Worm (Caenorhabditis elegans): ENCODE data around the gene Y2H9A.6.

Gene Y2H9A.6

DNA sequence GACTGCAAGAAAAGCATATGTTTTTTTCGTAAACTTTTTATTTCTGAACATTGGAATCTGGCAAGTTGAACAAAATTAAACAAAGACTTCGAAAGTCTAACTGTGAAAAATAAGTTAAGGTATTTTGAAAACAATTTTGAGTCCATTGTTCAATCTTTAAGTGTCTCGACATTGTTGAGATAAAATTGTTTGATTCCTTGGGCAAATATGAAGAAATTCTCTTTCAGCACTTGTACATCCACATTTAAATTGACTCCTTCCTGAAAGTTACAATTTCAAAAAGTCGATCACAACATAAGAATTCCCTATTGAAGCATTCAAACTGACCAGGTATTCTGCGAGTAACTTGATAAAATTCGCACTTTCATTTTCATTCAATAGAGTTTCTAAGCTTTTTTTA, 27.6 kb upstream of the Y2H9A.6 start:
- TF ChIP-seq nhr-77 (tag; optimal IDR thresholded peaks at IDR 0.05) = no peak
- no peak for TF ChIP-seq nhr-47 (tag; optimal IDR thresholded peaks at IDR 0.05)
- no peak for TF ChIP-seq C34B4.2 (tag; optimal IDR thresholded peaks at IDR 0.05)
- no peak for TF ChIP-seq ceh-90 (tag; optimal IDR thresholded peaks at IDR 0.05)
- TF ChIP-seq C16A3.4 (tag; optimal IDR thresholded peaks at IDR 0.05) = no peak
- TF ChIP-seq zip-4 (GFP tag; optimal IDR thresholded peaks at IDR 0.05) = no peak
- peak; percentile 17 for TF ChIP-seq ztf-4 (tag; optimal IDR thresholded peaks at IDR 0.05)

DNA sequence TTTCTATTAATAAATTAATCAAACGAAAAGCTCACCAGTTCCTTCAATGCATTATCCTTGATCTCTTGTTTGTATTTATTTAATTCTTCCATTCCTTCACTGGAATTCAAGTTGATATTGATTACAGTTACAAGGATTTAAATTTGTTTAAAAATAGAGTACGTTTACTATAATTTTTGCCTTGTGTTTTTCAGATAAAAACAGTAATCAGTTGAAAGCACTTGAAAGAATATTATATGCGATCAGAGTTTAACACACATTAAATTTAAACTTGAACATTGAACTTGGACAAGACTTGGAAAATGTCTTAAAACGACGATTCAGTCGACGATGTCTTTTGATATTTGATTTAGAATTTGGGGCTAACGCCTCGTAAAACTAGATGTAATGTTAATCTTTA, 26.1 kb upstream of the Y2H9A.6 start, which contains the start of gene F53F1.6:
Gene F53F1.6, minus strand, starts transcription at position 101 of the 400 bp plus-strand sequence.
- no peak for TF ChIP-seq xbp-1 (tag; optimal IDR thresholded peaks at IDR 0.05)
- TF ChIP-seq nhr-237 (tag; optimal IDR thresholded peaks at IDR 0.05) = no peak
- TF ChIP-seq ztf-4 (tag; optimal IDR thresholded peaks at IDR 0.05) = no peak
- TF ChIP-seq grh-1 (GFP tag; IDR thresholded peaks at IDR 0.05) = no peak
- TF ChIP-seq dsc-1 (tag; optimal IDR thresholded peaks at IDR 0.05) = no peak
- no peak for TF ChIP-seq unc-86 (tag; optimal IDR thresholded peaks at IDR 0.05)
- no peak for TF ChIP-seq rnt-1 (tag; optimal IDR thresholded peaks at IDR 0.05)
- no peak for TF ChIP-seq nhr-84 (tag; optimal IDR thresholded peaks at IDR 0.05)
- TF ChIP-seq hlh-4 (tag; optimal IDR thresholded peaks at IDR 0.05) = no peak
- TF ChIP-seq lin-39 (tag; optimal IDR thresholded peaks at IDR 0.05) = no peak
- no peak for TF ChIP-seq lir-3 (tag; optimal IDR thresholded peaks at IDR 0.05; ENCODE audit: poor library complexity)
- TF ChIP-seq C34B4.2 (tag; optimal IDR thresholded peaks at IDR 0.05) = no peak
- no peak for TF ChIP-seq snpc-4 (tag; optimal IDR thresholded peaks at IDR 0.05)
- TF ChIP-seq alr-1 (tag; optimal IDR thresholded peaks at IDR 0.05; ENCODE audit: borderline replicate concordance) = no peak
- no peak for TF ChIP-seq aly-2 (tag; optimal IDR thresholded peaks at IDR 0.05)
- TF ChIP-seq tlp-1 (tag; optimal IDR thresholded peaks at IDR 0.05) = no peak
- TF ChIP-seq Y116A8C.19 (tag; optimal IDR thresholded peaks at IDR 0.05; ENCODE audit: borderline replicate concordance) = no peak

DNA sequence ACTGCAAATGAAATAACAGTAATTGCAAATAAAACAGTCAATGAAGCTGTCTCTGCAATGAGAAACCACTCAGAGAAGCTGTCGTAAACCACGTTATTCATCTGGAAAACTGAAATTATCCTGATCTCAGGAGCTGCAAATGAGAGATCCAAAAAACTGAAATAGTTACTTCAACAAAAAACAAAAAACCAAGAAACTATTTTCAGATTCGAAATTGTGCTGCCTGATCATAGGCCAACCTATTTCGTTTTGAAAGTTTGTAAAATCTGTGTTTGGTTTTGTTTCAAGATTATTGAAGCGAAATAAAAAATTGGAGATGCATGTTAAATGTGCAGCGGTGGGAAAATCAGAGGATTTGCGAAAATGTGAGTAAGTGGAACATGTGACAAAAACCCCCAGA, 23.0 kb upstream of the Y2H9A.6 start, which contains the start of gene srv-8:
Gene srv-8, minus strand, starts transcription at position 101 of the 400 bp plus-strand sequence.
- TF ChIP-seq nhr-12 (tag; optimal IDR thresholded peaks at IDR 0.05) = no peak
- TF ChIP-seq fkh-8 (tag; optimal IDR thresholded peaks at IDR 0.05) = peak; percentile 45
- no peak for TF ChIP-seq C34B4.2 (tag; optimal IDR thresholded peaks at IDR 0.05)

DNA sequence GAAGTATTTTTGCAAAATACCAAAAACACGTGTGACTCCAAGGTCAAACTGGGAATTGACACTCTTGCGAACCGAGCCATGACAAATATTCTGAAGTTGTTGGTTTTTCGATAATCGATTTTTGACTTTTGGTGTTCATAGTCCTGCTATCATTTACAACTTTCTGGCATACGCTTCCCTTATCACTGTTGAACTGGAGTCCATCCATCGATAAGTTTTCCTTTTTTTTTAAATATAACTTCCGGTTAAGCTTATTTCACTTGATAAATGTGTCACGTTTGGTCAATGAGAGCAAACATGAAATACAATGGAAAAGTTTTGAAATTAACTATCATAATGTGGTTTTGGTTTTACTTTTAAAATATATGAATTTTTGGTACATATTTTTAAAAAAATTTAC, 21.9 kb upstream of the Y2H9A.6 start:
- TF ChIP-seq elt-2 (tag; optimal IDR thresholded peaks at IDR 0.05) = peak; percentile 90
- no peak for TF ChIP-seq nhr-76 (tag; optimal IDR thresholded peaks at IDR 0.05)

DNA sequence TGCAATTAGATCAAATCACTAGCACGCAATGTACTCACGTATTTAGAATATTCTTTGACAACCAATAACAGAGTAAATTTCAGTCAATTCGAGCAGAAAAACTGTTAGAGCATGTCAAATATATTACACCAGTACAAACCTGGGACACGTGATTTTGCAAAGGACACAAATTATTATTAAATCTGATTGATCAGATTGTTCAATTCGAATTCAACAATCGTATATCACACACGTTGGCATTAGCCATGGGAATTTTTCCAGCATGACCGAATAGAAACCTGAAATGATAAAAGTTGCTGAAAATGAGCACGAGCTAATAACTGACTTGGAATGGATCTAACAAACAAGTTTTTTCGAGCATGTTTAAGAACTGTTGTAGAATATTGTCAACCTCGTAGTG, 20.6 kb upstream of the Y2H9A.6 start, which contains the start of gene srv-9:
Gene srv-9, minus strand, starts transcription at position 101 of the 400 bp plus-strand sequence.
- TF ChIP-seq jun-1 (tag; optimal IDR thresholded peaks at IDR 0.05) = no peak
- no peak for TF ChIP-seq lsy-2 (tag; optimal IDR thresholded peaks at IDR 0.05)
- TF ChIP-seq nhr-11 (tag; optimal IDR thresholded peaks at IDR 0.05) = no peak
- TF ChIP-seq sox-4 (tag; optimal IDR thresholded peaks at IDR 0.05) = no peak
- TF ChIP-seq alr-1 (tag; optimal IDR thresholded peaks at IDR 0.05; ENCODE audit: borderline replicate concordance) = no peak
- no peak for TF ChIP-seq F16B12.6 (tag; optimal IDR thresholded peaks at IDR 0.05)
- TF ChIP-seq nhr-237 (tag; optimal IDR thresholded peaks at IDR 0.05) = no peak
- no peak for TF ChIP-seq snpc-4 (tag; optimal IDR thresholded peaks at IDR 0.05)
- TF ChIP-seq nhr-90 (tag; optimal IDR thresholded peaks at IDR 0.05; ENCODE audit: poor library complexity) = no peak
- TF ChIP-seq fos-1 (tag; optimal IDR thresholded peaks at IDR 0.05) = no peak
- no peak for TF ChIP-seq pax-3 (tag; optimal IDR thresholded peaks at IDR 0.05)
- TF ChIP-seq nhr-19 (GFP tag; conservative IDR thresholded peaks at IDR 0.05) = no peak
- no peak for TF ChIP-seq blmp-1 (tag; optimal IDR thresholded peaks at IDR 0.05)
- no peak for TF ChIP-seq aly-2 (tag; optimal IDR thresholded peaks at IDR 0.05)
